Worm (Caenorhabditis elegans) whole organism, L2 larva: ENCODE results near the gene tre-2.

Experiments used
- ama-1 ChIP-seq: fragments of 150-350 bp; optimal IDR thresholded peaks from 2 replicates; lab custom pipeline; 2018; ENCODE audit warnings: inconsistent platforms
- nhr-12 ChIP-seq: fragments of 150-350 bp; optimal IDR thresholded peaks from 2 replicates; lab custom pipeline; 2014; ENCODE audit warnings: missing biosample characterization, missing genetic modification characterization
- nhr-237 ChIP-seq: fragments of 150-350 bp; optimal IDR thresholded peaks from 2 replicates; lab custom pipeline; 2014; ENCODE audit warnings: missing biosample characterization, missing genetic modification characterization
- skn-1 ChIP-seq: sonication (generic microtip); optimal IDR thresholded peaks from 2 replicates; lab custom pipeline; 2017; ENCODE audit warnings: missing biosample characterization, missing genetic modification characterization

DNA sequence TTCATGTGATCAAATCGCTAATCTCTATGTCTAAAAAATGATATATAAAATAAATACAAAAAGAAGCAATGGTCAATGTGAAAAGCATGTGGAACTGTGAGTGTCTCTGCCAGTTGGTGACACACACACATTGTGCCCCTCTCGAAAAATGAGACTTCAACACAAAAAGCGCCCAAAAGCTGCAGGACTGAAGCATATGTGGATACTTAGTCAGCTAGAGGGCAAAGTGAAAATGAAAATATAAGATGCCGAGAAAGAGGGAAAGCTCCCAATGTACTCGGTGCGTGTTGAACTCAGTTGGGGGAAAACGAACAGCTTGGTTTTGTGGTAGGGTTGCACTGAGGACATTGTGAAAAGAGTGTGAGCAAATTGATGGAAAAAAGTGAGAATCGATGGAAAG is 2.1 kb downstream of the tre-2 start:
- no peak for TF ChIP-seq nhr-12 (tag; lab: Kevin White, UChicago)
- TF ChIP-seq skn-1 = no peak
- no peak for TF ChIP-seq ama-1 (lab: Kevin White, UChicago)
- no peak for TF ChIP-seq nhr-237
